Worm (Caenorhabditis elegans): Measurements from ENCODE around the gene mrpl-49.

ce11 chrV:12727104-12727637, 1.3 kb upstream of the mrpl-49 start, which contains the start of gene R11D1.13:
- TF ChIP-seq nhr-10 (tag; optimal IDR thresholded peaks at IDR 0.05) = no peak
- TF ChIP-seq F49E8.2 (tag; optimal IDR thresholded peaks at IDR 0.05; ENCODE audit: borderline replicate concordance) = no peak
- no peak for TF ChIP-seq fkh-10 (GFP tag; optimal IDR thresholded peaks at IDR 0.05)
- TF ChIP-seq pha-4 (GFP tag; IDR thresholded peaks at IDR 0.05) = no peak
- no peak for TF ChIP-seq pha-4 (tag; optimal IDR thresholded peaks at IDR 0.05)
- TF ChIP-seq ZK546.5 (tag; optimal IDR thresholded peaks at IDR 0.05) = no peak
